Worm (Caenorhabditis elegans): Measurements from ENCODE around the gene Y61A9LA.3.

DNA sequence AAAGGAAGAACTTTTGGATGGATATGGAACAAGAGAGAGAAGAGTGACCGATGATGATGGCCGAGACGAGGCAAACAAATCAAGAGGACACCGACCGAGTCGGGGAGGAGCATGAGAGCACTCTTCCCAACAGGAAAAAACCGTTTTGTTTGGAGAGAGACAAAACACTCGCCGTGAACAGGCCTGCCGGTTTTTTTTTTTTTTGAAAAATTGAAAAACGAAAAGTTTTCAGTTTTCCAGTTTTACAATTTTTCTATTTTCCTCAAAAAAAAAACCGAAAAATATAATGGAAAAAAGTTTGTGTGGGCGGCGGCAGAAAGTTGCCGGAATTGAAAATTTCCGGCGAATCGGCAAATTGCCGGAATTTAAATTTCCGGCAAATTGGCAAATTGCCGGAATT, 11.2 kb upstream of the Y61A9LA.3 start, which contains the start of gene Y61A9LA.7:
- no peak for TF ChIP-seq ztf-23 (GFP tag; IDR thresholded peaks at IDR 0.05)
- TF ChIP-seq klf-2 (GFP tag; conservative IDR thresholded peaks at IDR 0.05) = no peak
- TF ChIP-seq tab-1 (GFP tag; IDR thresholded peaks at IDR 0.05) = no peak

Data from whole organism, midembryonic.